Worm (Caenorhabditis elegans) whole organism, young adult: Measurements from ENCODE around the gene Y73C8B.2.

Experiments
- D2030.7 ChIP-seq: fragments of 200-800 bp; sonication (Bioruptor generic); IDR thresholded peaks from 2 replicates; pipeline ENCODE4 v1.3.6; 2022; ENCODE audit warnings: missing genetic modification reagents, missing genetic modification characterization, missing compliant biosample characterization
- F22D6.2 ChIP-seq: sonication (generic microtip); optimal IDR thresholded peaks from 2 replicates; lab custom pipeline; 2016; ENCODE audit warnings: mild to moderate bottlenecking, missing genetic modification characterization, missing compliant biosample characterization
- F33H1.4 ChIP-seq: fragments of 200-800 bp; sonication (Bioruptor generic); IDR thresholded peaks from 2 replicates; pipeline ENCODE4 v1.3.6; 2022; ENCODE audit warnings: missing genetic modification reagents, missing genetic modification characterization, missing compliant biosample characterization
- F55B11.4 ChIP-seq: sonication (generic microtip); optimal IDR thresholded peaks from 2 replicates; lab custom pipeline; 2016; ENCODE audit warnings: missing compliant biosample characterization, missing genetic modification characterization, borderline replicate concordance; ENCODE audit not compliant: insufficient read depth
- K12H6.12 ChIP-seq: fragments of 200-800 bp; sonication (Bioruptor generic); optimal IDR thresholded peaks from 2 replicates; lab custom pipeline; 2018; ENCODE audit warnings: mild to moderate bottlenecking, missing genetic modification characterization, missing compliant biosample characterization
- T07F8.4 ChIP-seq: sonication (generic microtip); optimal IDR thresholded peaks from 2 replicates; lab custom pipeline; 2016; ENCODE audit warnings: mild to moderate bottlenecking, missing genetic modification characterization, moderate library complexity, missing compliant biosample characterization
- Y67H2A.10 ChIP-seq: fragments of 200-800 bp; sonication (Bioruptor generic); conservative IDR thresholded peaks from 2 replicates; pipeline ENCODE4 v1.3.6; 2022; ENCODE audit warnings: missing genetic modification reagents, missing genetic modification characterization, missing compliant biosample characterization
- attf-3 ChIP-seq: fragments of 200-800 bp; sonication (Bioruptor generic); conservative IDR thresholded peaks from 2 replicates; pipeline ENCODE4 v1.3.6; 2022; ENCODE audit warnings: missing genetic modification reagents, missing genetic modification characterization, missing compliant biosample characterization
- cebp-1 ChIP-seq, 2 experiments: fragments of 200-800 bp in 1 of 2; sonication (Bioruptor generic) in 1 of 2; sonication (generic microtip) in 1 of 2; IDR thresholded peaks in 1 of 2; optimal IDR thresholded peaks in 1 of 2; 2 replicates each; pipeline versions ENCODE4 v1.3.6 to Lab custom; 2017 to 2022; ENCODE audit warnings: missing compliant biosample characterization in 2 of 2, missing genetic modification characterization in 2 of 2, mild to moderate bottlenecking in 1 of 2, missing genetic modification reagents in 1 of 2, moderate library complexity in 1 of 2
- ceh-27 ChIP-seq: fragments of 200-800 bp; sonication (Bioruptor generic); optimal IDR thresholded peaks from 2 replicates; lab custom pipeline; 2018; ENCODE audit warnings: mild to moderate bottlenecking, missing genetic modification characterization, moderate library complexity, missing compliant biosample characterization
- ceh-91 ChIP-seq: fragments of 200-800 bp; sonication (Bioruptor generic); IDR thresholded peaks from 2 replicates; pipeline ENCODE4 v1.3.6; 2022; ENCODE audit warnings: missing genetic modification reagents, missing genetic modification characterization, missing compliant biosample characterization
- chd-7 ChIP-seq: sonication (generic microtip); optimal IDR thresholded peaks from 2 replicates; lab custom pipeline; 2016; ENCODE audit warnings: mild to moderate bottlenecking, missing genetic modification characterization, moderate library complexity, missing compliant biosample characterization
- dox-1 ChIP-seq: fragments of 200-800 bp; sonication (Bioruptor generic); IDR thresholded peaks from 2 replicates; pipeline ENCODE4 v1.3.6; 2022; ENCODE audit warnings: missing genetic modification reagents, missing genetic modification characterization, missing compliant biosample characterization
- dpff-1 ChIP-seq: sonication (generic microtip); optimal IDR thresholded peaks from 2 replicates; lab custom pipeline; 2017; ENCODE audit warnings: mild to moderate bottlenecking, missing genetic modification characterization, missing compliant biosample characterization
- dpl-1 ChIP-seq: fragments of 150-350 bp; optimal IDR thresholded peaks from 2 replicates; lab custom pipeline; 2014; ENCODE audit warnings: missing biosample characterization, missing genetic modification reagents, missing genetic modification characterization
- efl-1 ChIP-seq: fragments of 150-350 bp; optimal IDR thresholded peaks from 2 replicates; lab custom pipeline; 2014; ENCODE audit warnings: missing biosample characterization, missing genetic modification reagents, missing genetic modification characterization
- egrh-3 ChIP-seq: fragments of 200-800 bp; sonication (Bioruptor generic); IDR thresholded peaks from 2 replicates; pipeline ENCODE4 v1.3.6; 2022; ENCODE audit warnings: missing genetic modification reagents, missing genetic modification characterization, missing compliant biosample characterization
- ekl-4 ChIP-seq: fragments of 200-800 bp; sonication (Bioruptor generic); IDR thresholded peaks from 2 replicates; pipeline ENCODE4 v1.3.6; 2022; ENCODE audit warnings: missing genetic modification reagents, missing genetic modification characterization, missing compliant biosample characterization
- him-1 ChIP-seq: sonication (generic microtip); optimal IDR thresholded peaks from 2 replicates; lab custom pipeline; 2016; ENCODE audit warnings: missing genotype, missing genetic modification reagents, missing genetic modification characterization, missing compliant biosample characterization
- hmg-1.2 ChIP-seq: fragments of 200-800 bp; sonication (Bioruptor generic); IDR thresholded peaks from 2 replicates; pipeline ENCODE4 v1.3.6; 2022; ENCODE audit warnings: missing genetic modification reagents, missing genetic modification characterization, missing compliant biosample characterization
- lin-35 ChIP-seq, 3 experiments: fragments of 150-350 bp in 2 of 3; sonication (generic microtip) in 1 of 3; optimal IDR thresholded peaks; 2 replicates each; lab custom pipeline; 2014 to 2018; ENCODE audit warnings: missing biosample characterization in 3 of 3, missing genetic modification characterization in 3 of 3, missing genetic modification reagents in 3 of 3
- lin-40 ChIP-seq: sonication (generic microtip); optimal IDR thresholded peaks from 2 replicates; lab custom pipeline; 2016; ENCODE audit warnings: missing genetic modification characterization, mild to moderate bottlenecking, missing compliant biosample characterization, missing genotype, missing genetic modification reagents
- lin-54 ChIP-seq: fragments of 200-800 bp; sonication (Bioruptor generic); optimal IDR thresholded peaks from 2 replicates; lab custom pipeline; 2018; ENCODE audit warnings: mild to moderate bottlenecking, missing genetic modification characterization, missing compliant biosample characterization
- lsl-1 ChIP-seq: fragments of 200-800 bp; sonication (Bioruptor generic); optimal IDR thresholded peaks from 2 replicates; lab custom pipeline; 2018; ENCODE audit warnings: mild to moderate bottlenecking, missing genetic modification characterization, moderate library complexity, missing compliant biosample characterization
- madf-6 ChIP-seq: fragments of 200-800 bp; sonication (Bioruptor generic); IDR thresholded peaks from 2 replicates; pipeline ENCODE4 v1.3.6; 2022; ENCODE audit warnings: missing genetic modification reagents, missing genetic modification characterization, missing compliant biosample characterization
- madf-8 ChIP-seq: fragments of 200-800 bp; sonication (Bioruptor generic); conservative IDR thresholded peaks from 2 replicates; pipeline ENCODE4 v1.3.6; 2022; ENCODE audit warnings: missing genetic modification reagents, missing genetic modification characterization, missing compliant biosample characterization
- nfya-1 ChIP-seq: sonication (generic microtip); optimal IDR thresholded peaks from 2 replicates; lab custom pipeline; 2017; ENCODE audit warnings: antibody characterized with exemption, missing compliant biosample characterization, missing genetic modification characterization, borderline replicate concordance; ENCODE audit not compliant: insufficient read depth
- nfya-2 ChIP-seq: fragments of 200-800 bp; sonication (Bioruptor generic); IDR thresholded peaks from 2 replicates; pipeline ENCODE4 v1.3.6; 2022; ENCODE audit warnings: missing genetic modification reagents, missing genetic modification characterization, missing compliant biosample characterization
- nhr-27 ChIP-seq: fragments of 200-800 bp; sonication (Bioruptor generic); optimal IDR thresholded peaks from 2 replicates; lab custom pipeline; 2018; ENCODE audit warnings: mild to moderate bottlenecking, missing genetic modification characterization, moderate library complexity, missing compliant biosample characterization
- pbrm-1 ChIP-seq: fragments of 200-800 bp; sonication (Bioruptor generic); IDR thresholded peaks from 2 replicates; pipeline ENCODE4 v1.3.6; 2022; ENCODE audit warnings: missing genetic modification reagents, missing genetic modification characterization, missing compliant biosample characterization
- rpc-1 ChIP-seq, 2 experiments: fragments of 150-350 bp in 1 of 2; sonication (generic microtip) in 1 of 2; optimal IDR thresholded peaks; 2 replicates each; lab custom pipeline; 2014 to 2018; ENCODE audit warnings: missing biosample characterization in 1 of 2, missing genetic modification characterization in 1 of 2, missing genetic modification reagents in 1 of 2, missing genotype in 1 of 2
- snpc-1.1 ChIP-seq: sonication (generic microtip); optimal IDR thresholded peaks from 2 replicates; lab custom pipeline; 2017; ENCODE audit warnings: missing genetic modification characterization, mild to moderate bottlenecking, missing compliant biosample characterization, antibody characterized with exemption, moderate library complexity, missing genotype, missing genetic modification reagents; ENCODE audit not compliant: insufficient read depth
- snpc-1.3 ChIP-seq: sonication (generic microtip); optimal IDR thresholded peaks from 2 replicates; lab custom pipeline; 2017; ENCODE audit warnings: missing genetic modification characterization, mild to moderate bottlenecking, missing compliant biosample characterization, antibody characterized with exemption, moderate library complexity, missing genotype, missing genetic modification reagents; ENCODE audit not compliant: insufficient read depth
- snpc-4 ChIP-seq, 5 experiments: fragments of 150-350 bp in 1 of 5; sonication (generic microtip) in 4 of 5; optimal IDR thresholded peaks; 2 replicates each; lab custom pipeline; 2014 to 2018; ENCODE audit warnings: missing genetic modification characterization in 5 of 5, missing biosample characterization in 3 of 5, antibody characterized with exemption in 2 of 5, mild to moderate bottlenecking in 2 of 5, missing compliant biosample characterization in 2 of 5, missing genotype in 2 of 5, moderate library complexity in 2 of 5, missing genetic modification reagents in 1 of 5
- tbp1 ChIP-seq: fragments of 200-800 bp; sonication (Bioruptor generic); optimal IDR thresholded peaks from 2 replicates; lab custom pipeline; 2018; ENCODE audit warnings: mild to moderate bottlenecking, missing genetic modification characterization, missing compliant biosample characterization
- xnd-1 ChIP-seq: sonication (generic microtip); optimal IDR thresholded peaks from 2 replicates; lab custom pipeline; 2016; ENCODE audit warnings: missing genotype, missing genetic modification reagents, missing genetic modification characterization, missing compliant biosample characterization
- zfh-2 ChIP-seq: fragments of 200-800 bp; sonication (Bioruptor generic); conservative IDR thresholded peaks from 2 replicates; pipeline ENCODE4 v1.3.6; 2022; ENCODE audit warnings: missing genetic modification reagents, missing genetic modification characterization, missing compliant biosample characterization
- zim-3 ChIP-seq: sonication (generic microtip); optimal IDR thresholded peaks from 2 replicates; lab custom pipeline; 2017; ENCODE audit warnings: mild to moderate bottlenecking, missing genetic modification characterization, moderate library complexity, missing compliant biosample characterization
- ztf-18 ChIP-seq: sonication (generic microtip); optimal IDR thresholded peaks from 2 replicates; lab custom pipeline; 2016; ENCODE audit warnings: missing genotype, mild to moderate bottlenecking, missing genetic modification characterization, missing compliant biosample characterization
- ztf-26 ChIP-seq: sonication (generic microtip); optimal IDR thresholded peaks from 2 replicates; lab custom pipeline; 2017; ENCODE audit warnings: missing genetic modification characterization, missing compliant biosample characterization

Y73C8B.2 gene

DNA sequence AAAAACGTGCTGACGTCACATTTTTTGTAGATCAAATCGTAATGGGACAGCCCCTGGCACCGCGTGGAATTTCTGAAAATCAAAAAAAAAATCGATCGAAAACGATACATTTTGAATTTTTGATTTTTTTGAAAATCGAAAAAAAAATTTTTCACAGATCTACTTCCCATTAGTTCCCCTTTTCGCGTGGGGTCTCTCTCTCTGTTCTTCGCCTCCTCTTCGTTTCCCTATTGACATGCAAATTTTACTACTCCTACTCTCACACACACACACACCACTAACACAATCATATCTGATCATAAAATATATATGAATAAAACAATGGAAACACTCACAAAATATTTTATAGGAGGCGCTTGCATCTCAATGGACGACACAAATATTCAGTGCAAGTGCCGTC, 23.8 kb upstream of the Y73C8B.2 start:
- TF ChIP-seq ztf-18 (no peak), cebp-1 (GFP tag; IDR thresholded peaks at IDR 0.05; lab: Robert Waterston, UW) (no peak), cebp-1 (tag; optimal IDR thresholded peaks at IDR 0.05; lab: Kevin White, UChicago) (no peak), madf-6 (GFP tag; lab: Robert Waterston, UW) (no peak), attf-3 (no peak), F55B11.4 (tag; lab: Kevin White, UChicago) (no peak), ztf-26 (tag; lab: Kevin White, UChicago) (no peak), nfya-1 (tag; lab: Kevin White, UChicago) (no peak), dpff-1 (tag; lab: Kevin White, UChicago) (no peak), F22D6.2 (tag; lab: Kevin White, UChicago) (no peak), snpc-1.1 (tag; lab: Kevin White, UChicago) (no peak), ekl-4 (GFP tag; lab: Robert Waterston, UW) (no peak), lin-40 (no peak), Y67H2A.10 (GFP tag; lab: Robert Waterston, UW) (no peak)

- TF ChIP-seq T07F8.4 (no peak), ceh-27 (GFP tag; lab: Kevin White, UChicago) (no peak), egrh-3 (GFP tag; lab: Robert Waterston, UW) (peak; percentile 10; the same call in 1 of the 2 replicates), Y67H2A.10 (GFP tag; lab: Robert Waterston, UW) (no peak), nfya-2 (GFP tag; lab: Robert Waterston, UW) (no peak), zfh-2 (GFP tag; lab: Robert Waterston, UW) (peak; percentile 72), snpc-1.3 (tag; lab: Kevin White, UChicago) (no peak)
Observed at ce11 chrV:3210147-3210546, 15.3 kb upstream of the Y73C8B.2 start, which contains the start of gene apx-1. Gene apx-1 (plus strand): TSS chrV:3210196.

DNA sequence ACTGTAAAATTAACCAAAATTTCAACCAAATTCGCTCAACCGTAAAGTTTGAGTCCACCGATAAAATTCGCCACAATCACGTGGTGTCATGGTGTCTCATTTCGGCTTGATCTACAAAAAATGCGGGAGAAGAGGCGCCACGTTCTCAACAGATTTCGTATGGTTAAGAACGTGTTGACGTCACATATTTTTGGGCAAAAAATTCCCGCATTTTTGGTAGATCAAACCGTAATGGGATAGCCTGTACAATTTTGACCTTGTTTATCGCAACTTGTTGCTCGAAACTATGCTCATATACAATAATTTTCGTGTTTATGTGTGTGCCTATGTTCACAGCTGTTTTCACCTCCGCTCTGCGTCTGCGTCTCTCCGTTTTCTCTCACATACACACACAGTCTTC, 14.1 kb upstream of the Y73C8B.2 start:
- no peak for TF ChIP-seq K12H6.12
- no peak for TF ChIP-seq nhr-27
- TF ChIP-seq hmg-1.2 = 0 out of 2 replicates have a peak, but pooled peaks have one; percentile 9
- no peak for TF ChIP-seq dpl-1 (GFP tag; lab: Kevin White, UChicago)
- TF ChIP-seq, all 124 proteins: peak for 1

ce11 chrV:3204433-3204832, 9.6 kb upstream of the Y73C8B.2 start:
- TF ChIP-seq tbp1 (GFP tag; lab: Kevin White, UChicago) (peak; percentile 26), pbrm-1 (GFP tag; lab: Robert Waterston, UW) (peak; percentile 48; the same call in 1 of the 2 replicates), snpc-4 (GFP tag; optimal IDR thresholded peaks at IDR 0.05; lab: Kevin White, UChicago) (no peak), snpc-4 (tag; optimal IDR thresholded peaks at IDR 0.05; lab: Kevin White, UChicago) (peak in 1 of 4 experiments; percentile 54), snpc-1.1 (tag; lab: Kevin White, UChicago) (peak; percentile 53), chd-7 (tag; lab: Kevin White, UChicago) (no peak), F33H1.4 (GFP tag; lab: Robert Waterston, UW) (peak; percentile 98), zim-3 (no peak), lin-54 (GFP tag; lab: Kevin White, UChicago) (peak; percentile 52), D2030.7 (GFP tag; lab: Robert Waterston, UW) (peak; percentile 82), rpc-1 (optimal IDR thresholded peaks at IDR 0.05; lab: Kevin White, UChicago) (no peak), rpc-1 (tag; optimal IDR thresholded peaks at IDR 0.05; lab: Kevin White, UChicago) (no peak), him-1 (tag; lab: Kevin White, UChicago) (no peak), efl-1 (peak; percentile 31), hmg-1.2 (0 out of 2 replicates have a peak, but pooled peaks have one; percentile 12), zfh-2 (GFP tag; lab: Robert Waterston, UW) (no peak), ceh-91 (GFP tag; lab: Robert Waterston, UW) (peak; percentile 68; the same call in 1 of the 2 replicates), dox-1 (GFP tag; lab: Robert Waterston, UW) (peak; percentile 48; the same call in 1 of the 2 replicates), lsl-1 (GFP tag; lab: Kevin White, UChicago) (peak; percentile 98), lin-35 (GFP tag; optimal IDR thresholded peaks at IDR 0.05; lab: Kevin White, UChicago) (peak in 1 of 3 experiments; percentile 33), xnd-1 (peak; percentile 98), madf-6 (GFP tag; lab: Robert Waterston, UW) (peak; percentile 97), madf-8 (GFP tag; lab: Robert Waterston, UW) (peak; percentile 91)
